Fruit fly (Drosophila melanogaster): ENCODE measurements around the gene Surf6.

DNA sequence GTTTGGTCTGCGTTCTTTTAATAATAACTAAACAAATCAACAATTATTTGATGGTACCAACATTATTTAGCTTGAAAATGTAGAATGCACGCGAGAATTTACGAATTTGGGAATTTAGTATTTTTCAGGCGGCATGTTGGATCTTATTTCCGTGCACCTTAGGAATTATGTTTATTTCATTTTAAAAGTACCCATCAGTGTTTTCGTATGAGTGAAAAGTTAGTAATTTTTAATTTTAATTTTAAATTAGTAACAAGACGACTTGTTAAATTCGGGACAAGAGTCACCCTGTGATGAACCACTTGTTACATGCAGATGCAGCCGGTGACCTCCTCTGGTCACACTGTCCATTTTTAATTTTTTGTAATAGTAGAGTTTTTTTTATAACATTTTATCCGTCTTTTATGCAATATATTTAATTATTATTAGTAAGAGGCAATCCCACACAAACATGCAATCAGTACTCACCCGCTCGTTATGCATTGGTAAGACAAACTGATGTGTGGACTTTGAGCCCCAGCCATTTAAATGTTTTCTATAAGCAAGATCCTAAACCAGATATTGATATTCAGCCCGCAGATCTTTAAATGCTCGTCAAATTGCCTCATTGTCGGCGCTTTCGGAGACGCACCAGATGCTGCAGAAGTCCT is 27.1 kb downstream of the Surf6 start, which contains the start of the genes CG17186 and Arc42:
- TF ChIP-seq Rel (GFP tag; optimal IDR thresholded peaks at IDR 0.05) (no peak), Rel (tag; optimal IDR thresholded peaks at IDR 0.05) (peak; percentile 72), pan (optimal IDR thresholded peaks at IDR 0.05) (no peak), sage (GFP tag; optimal IDR thresholded peaks at IDR 0.05) (peak; percentile 50), sv (GFP tag; optimal IDR thresholded peaks at IDR 0.05) (no peak)

All from whole organism, wandering third instar larva.